Fruit fly (Drosophila melanogaster) whole organism: ENCODE results near the gene nmdyn-D7.

ENCODE experiments used
- CG8478 ChIP-seq: fragments of >200 bp; optimal IDR thresholded peaks from 2 replicates; lab custom pipeline; 2018; ENCODE audit warnings: inconsistent platforms
- Dll ChIP-seq: fragments of >200 bp; optimal IDR thresholded peaks from 2 replicates; lab custom pipeline; 2017
- EcR ChIP-seq, 2 experiments: fragments of >200 bp; optimal IDR thresholded peaks; 2 replicates each; lab custom pipeline; 2017; ENCODE audit warnings: missing biosample characterization in 2 of 2, missing genetic modification characterization in 2 of 2, missing genetic modification reagents in 2 of 2
- pan ChIP-seq: fragments of >200 bp; optimal IDR thresholded peaks from 2 replicates; lab custom pipeline; 2017
- psq ChIP-seq: fragments of >200 bp; optimal IDR thresholded peaks from 2 replicates; lab custom pipeline; 2017
- usp ChIP-seq: fragments of >200 bp; optimal IDR thresholded peaks from 2 replicates; lab custom pipeline; 2017; ENCODE audit warnings: missing biosample characterization, missing genetic modification characterization, mixed read lengths

dm6 chr3R:9710228-9710627, 30.5 kb downstream of the nmdyn-D7 start:
- TF ChIP-seq psq (lab: Kevin White, UChicago) (no peak), EcR (GFP tag; optimal IDR thresholded peaks at IDR 0.05; lab: Kevin White, UChicago) (no peak), usp (GFP tag; lab: Kevin White, UChicago) (no peak), CG8478 (lab: Kevin White, UChicago) (no peak), pan (lab: Kevin White, UChicago) (no peak), Dll (no peak)
